Worm (Caenorhabditis elegans): ENCODE results near the gene srd-63.

DNA sequence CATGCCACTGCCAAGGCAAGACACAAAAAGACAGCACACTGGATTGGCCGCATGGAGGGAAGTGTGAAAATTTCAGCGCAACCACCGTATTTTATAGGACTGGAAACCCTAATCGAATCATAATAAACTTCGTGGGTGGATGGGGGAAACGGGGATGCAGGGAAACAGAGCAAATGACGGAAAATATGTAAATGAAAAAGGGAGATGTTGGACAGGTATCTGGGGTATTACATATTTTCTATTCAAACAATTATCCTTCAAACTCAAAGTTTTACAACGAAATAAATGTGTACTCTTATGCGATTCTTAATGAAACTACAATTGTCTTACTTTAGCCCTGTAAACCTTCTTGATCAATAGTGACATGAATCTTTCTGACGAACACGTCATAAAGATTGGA, 26.1 kb upstream of the srd-63 start, which contains the start of gene F26D2.16:
- TF ChIP-seq ama-1 (optimal IDR thresholded peaks at IDR 0.05) = no peak
- no peak for TF ChIP-seq nhr-11 (tag; optimal IDR thresholded peaks at IDR 0.05)
- no peak for TF ChIP-seq pqm-1 (tag; optimal IDR thresholded peaks at IDR 0.05)
- no peak for TF ChIP-seq lin-11 (tag; optimal IDR thresholded peaks at IDR 0.05)
- TF ChIP-seq elt-4 (tag; optimal IDR thresholded peaks at IDR 0.05) = no peak
- TF ChIP-seq odd-2 (tag; optimal IDR thresholded peaks at IDR 0.05) = no peak
- TF ChIP-seq elt-2 (tag; optimal IDR thresholded peaks at IDR 0.05) = no peak
- TF ChIP-seq K02D7.2 (tag; optimal IDR thresholded peaks at IDR 0.05) = no peak
- no peak for TF ChIP-seq ceh-18 (tag; optimal IDR thresholded peaks at IDR 0.05)
- TF ChIP-seq rnt-1 (tag; optimal IDR thresholded peaks at IDR 0.05) = no peak
- no peak for TF ChIP-seq ceh-45 (GFP tag; IDR thresholded peaks at IDR 0.05)
- no peak for TF ChIP-seq pax-1 (tag; optimal IDR thresholded peaks at IDR 0.05)
